Fruit fly (Drosophila melanogaster) whole organism, embryonic: Measurements from ENCODE around the gene Cchl.
A peak's percentile ranks its signal among the peaks of the same experiment; 100 is the strongest.

Experiments used
- ATbp ChIP-seq: fragments of 200-800 bp; sonication (Bioruptor generic); optimal IDR thresholded peaks from 2 replicates; lab custom pipeline; 2017; ENCODE audit warnings: missing biosample characterization, mild to moderate bottlenecking, missing genetic modification characterization, missing genetic modification reagents
- CG12659 ChIP-seq: fragments of 200-800 bp; sonication (Bioruptor generic); optimal IDR thresholded peaks from 3 replicates; lab custom pipeline; 2017; ENCODE audit warnings: mild to moderate bottlenecking, missing biosample characterization, missing genetic modification reagents, missing genetic modification characterization
- CG15073 ChIP-seq: fragments of 200-800 bp; sonication (Bioruptor generic); optimal IDR thresholded peaks from 2 replicates; lab custom pipeline; 2016; ENCODE audit warnings: missing biosample characterization, missing genetic modification characterization
- CG15479 ChIP-seq: fragments of 200-800 bp; sonication (Bioruptor generic); optimal IDR thresholded peaks from 3 replicates; lab custom pipeline; 2019; ENCODE audit warnings: missing biosample characterization, mild to moderate bottlenecking, missing genetic modification characterization, moderate library complexity
- CG2116 ChIP-seq: fragments of 200-800 bp; sonication (Bioruptor generic); optimal IDR thresholded peaks from 3 replicates; lab custom pipeline; 2018; ENCODE audit warnings: missing biosample characterization, mild to moderate bottlenecking, missing genetic modification characterization
- CG2129 ChIP-seq: fragments of 200-800 bp; sonication (Bioruptor generic); IDR thresholded peaks from 2 replicates; pipeline ENCODE4 v1.3.6; 2022; ENCODE audit warnings: missing biosample characterization, missing genetic modification characterization; ENCODE audit not compliant: partially characterized antibody
- CG2678 ChIP-seq: fragments of 200-800 bp; sonication (Bioruptor generic); optimal IDR thresholded peaks from 3 replicates; lab custom pipeline; 2019; ENCODE audit warnings: missing biosample characterization, mild to moderate bottlenecking, missing genetic modification characterization, moderate library complexity
- CG31388 ChIP-seq: fragments of 200-800 bp; sonication (Bioruptor generic); optimal IDR thresholded peaks from 2 replicates; lab custom pipeline; 2016; ENCODE audit warnings: missing biosample characterization, missing genetic modification characterization
- CG3407 ChIP-seq: fragments of 200-800 bp; sonication (Bioruptor generic); optimal IDR thresholded peaks from 2 replicates; lab custom pipeline; 2018; ENCODE audit warnings: missing biosample characterization, mild to moderate bottlenecking, missing genetic modification characterization
- CG3838 ChIP-seq: fragments of 200-800 bp; sonication (Bioruptor generic); optimal IDR thresholded peaks from 3 replicates; lab custom pipeline; 2016; ENCODE audit warnings: missing biosample characterization, missing genetic modification characterization
- CG3847 ChIP-seq: fragments of 200-800 bp; sonication (Bioruptor generic); IDR thresholded peaks from 2 replicates; pipeline ENCODE4 v1.3.6; 2022; ENCODE audit warnings: missing biosample characterization, missing genetic modification characterization
- CG3995 ChIP-seq: fragments of 200-800 bp; sonication (Bioruptor generic); optimal IDR thresholded peaks from 3 replicates; lab custom pipeline; 2016; ENCODE audit warnings: missing biosample characterization, missing genetic modification characterization
- CG4282 ChIP-seq: fragments of 200-800 bp; sonication (Bioruptor generic); optimal IDR thresholded peaks from 2 replicates; lab custom pipeline; 2016; ENCODE audit warnings: missing biosample characterization, missing genetic modification characterization
- CG4328 ChIP-seq: fragments of 200-800 bp; sonication (Bioruptor generic); optimal IDR thresholded peaks from 3 replicates; lab custom pipeline; 2017; ENCODE audit warnings: missing biosample characterization, missing genetic modification reagents, missing genetic modification characterization
- CG4730 ChIP-seq: fragments of 200-800 bp; sonication (Bioruptor generic); IDR thresholded peaks from 2 replicates; pipeline ENCODE4 v1.3.6; 2022; ENCODE audit warnings: missing biosample characterization, missing genetic modification characterization
- CG6791 ChIP-seq: fragments of 200-800 bp; sonication (Bioruptor generic); IDR thresholded peaks from 3 replicates; pipeline ENCODE4 v1.3.6; 2022; ENCODE audit warnings: missing biosample characterization, missing genetic modification characterization; ENCODE audit not compliant: partially characterized antibody
- CG7372 ChIP-seq: fragments of 200-800 bp; sonication (Bioruptor generic); IDR thresholded peaks from 2 replicates; pipeline ENCODE4 v1.3.6; 2022; ENCODE audit warnings: missing biosample characterization, missing genetic modification characterization
- CG8089 ChIP-seq: fragments of 200-800 bp; sonication (Bioruptor generic); optimal IDR thresholded peaks from 3 replicates; lab custom pipeline; 2016; ENCODE audit warnings: missing biosample characterization, missing genetic modification characterization
- CG9797 ChIP-seq: fragments of 200-800 bp; sonication (Bioruptor generic); optimal IDR thresholded peaks from 3 replicates; lab custom pipeline; 2018; ENCODE audit warnings: missing biosample characterization, mild to moderate bottlenecking, missing genetic modification characterization
- CG9817 ChIP-seq: fragments of 200-800 bp; sonication (Bioruptor generic); optimal IDR thresholded peaks from 2 replicates; lab custom pipeline; 2018; ENCODE audit warnings: missing biosample characterization, mild to moderate bottlenecking, missing genetic modification characterization, moderate library complexity
- CkIIα-i1 ChIP-seq: fragments of 200-800 bp; sonication (Bioruptor generic); IDR thresholded peaks from 2 replicates; pipeline ENCODE4 v1.3.6; 2022; ENCODE audit warnings: missing biosample characterization, missing genetic modification characterization
- Hr3 ChIP-seq: fragments of 200-800 bp; sonication (Bioruptor generic); optimal IDR thresholded peaks from 3 replicates; lab custom pipeline; 2016; ENCODE audit warnings: missing biosample characterization, missing genetic modification characterization
- NC2β ChIP-seq: fragments of 200-800 bp; sonication (Bioruptor generic); optimal IDR thresholded peaks from 2 replicates; lab custom pipeline; 2016; ENCODE audit warnings: missing biosample characterization, missing genetic modification characterization
- NFAT ChIP-seq: fragments of 200-800 bp; sonication (Bioruptor generic); IDR thresholded peaks from 2 replicates; pipeline ENCODE4 v1.3.6; 2022; ENCODE audit warnings: missing biosample characterization, missing genetic modification characterization
- Ravus ChIP-seq: fragments of 200-800 bp; sonication (Bioruptor generic); IDR thresholded peaks from 2 replicates; pipeline ENCODE4 v1.3.6; 2022; ENCODE audit warnings: missing biosample characterization, missing genetic modification characterization
- Side ChIP-seq: fragments of 200-800 bp; sonication (Bioruptor generic); optimal IDR thresholded peaks from 2 replicates; lab custom pipeline; 2016; ENCODE audit warnings: missing biosample characterization, missing genetic modification characterization
- Taf1 ChIP-seq: fragments of 200-800 bp; sonication (Bioruptor generic); IDR thresholded peaks from 2 replicates; pipeline ENCODE4 v1.3.6; 2022; ENCODE audit warnings: missing biosample characterization, missing genetic modification characterization
- ase ChIP-seq: fragments of 200-800 bp; sonication (Bioruptor generic); IDR thresholded peaks from 3 replicates; pipeline ENCODE4 v1.3.6; 2022; ENCODE audit warnings: missing biosample characterization, missing genetic modification characterization
- bsh ChIP-seq, 2 experiments: fragments of 200-800 bp; sonication (Bioruptor generic); optimal IDR thresholded peaks; 2 replicates each; lab custom pipeline; 2017 to 2018; ENCODE audit warnings: mild to moderate bottlenecking in 2 of 2, missing biosample characterization in 2 of 2, missing genetic modification characterization in 2 of 2, moderate library complexity in 1 of 2
- btn ChIP-seq: fragments of 200-800 bp; sonication (Bioruptor generic); optimal IDR thresholded peaks from 2 replicates; lab custom pipeline; 2016; ENCODE audit warnings: missing biosample characterization, missing genetic modification characterization
- cato ChIP-seq: fragments of 200-800 bp; sonication (Bioruptor generic); optimal IDR thresholded peaks from 2 replicates; lab custom pipeline; 2016; ENCODE audit warnings: missing biosample characterization, missing genetic modification characterization, borderline replicate concordance
- fd96Cb ChIP-seq: fragments of 200-800 bp; sonication (Bioruptor generic); optimal IDR thresholded peaks from 2 replicates; lab custom pipeline; 2018; ENCODE audit warnings: missing biosample characterization, mild to moderate bottlenecking, missing genetic modification characterization, moderate library complexity
- grn ChIP-seq: fragments of 200-800 bp; sonication (Bioruptor generic); optimal IDR thresholded peaks from 3 replicates; lab custom pipeline; 2017; ENCODE audit warnings: missing biosample characterization, missing genetic modification characterization
- gt ChIP-seq: fragments of 200-800 bp; sonication (Bioruptor generic); IDR thresholded peaks from 2 replicates; pipeline ENCODE4 v1.3.6; 2022; ENCODE audit warnings: missing biosample characterization, missing genetic modification characterization
- hth ChIP-seq: fragments of >200 bp; optimal IDR thresholded peaks from 2 replicates; lab custom pipeline; 2017; ENCODE audit warnings: inconsistent platforms
- lab ChIP-seq: fragments of 200-800 bp; sonication (Bioruptor generic); optimal IDR thresholded peaks from 3 replicates; lab custom pipeline; 2017; ENCODE audit warnings: missing biosample characterization, missing genetic modification characterization, mild to moderate bottlenecking, moderate library complexity, missing genetic modification reagents
- nau ChIP-seq: fragments of 200-800 bp; sonication (Bioruptor generic); optimal IDR thresholded peaks from 3 replicates; lab custom pipeline; 2017; ENCODE audit warnings: missing biosample characterization, mild to moderate bottlenecking, missing genetic modification characterization, missing genetic modification reagents
- pita ChIP-seq: fragments of 200-800 bp; sonication (Bioruptor generic); optimal IDR thresholded peaks from 2 replicates; lab custom pipeline; 2017; ENCODE audit warnings: missing biosample characterization, mild to moderate bottlenecking, missing genetic modification characterization
- sd ChIP-seq: fragments of 200-800 bp; sonication (Bioruptor generic); optimal IDR thresholded peaks from 3 replicates; lab custom pipeline; 2018; ENCODE audit warnings: missing biosample characterization, mild to moderate bottlenecking, missing genetic modification characterization, moderate library complexity
- seq ChIP-seq: fragments of 200-800 bp; sonication (Bioruptor generic); IDR thresholded peaks from 2 replicates; pipeline ENCODE4 v1.3.6; 2022; ENCODE audit warnings: missing biosample characterization, missing genetic modification characterization
- slbo ChIP-seq: fragments of 200-800 bp; sonication (Bioruptor generic); IDR thresholded peaks from 2 replicates; pipeline ENCODE4 v1.3.6; 2022; ENCODE audit warnings: missing biosample characterization, missing genetic modification characterization
- slp2 ChIP-seq: fragments of 200-800 bp; sonication (Bioruptor generic); optimal IDR thresholded peaks from 2 replicates; lab custom pipeline; 2016; ENCODE audit warnings: missing biosample characterization, missing genetic modification characterization
- sqz ChIP-seq: fragments of 200-800 bp; sonication (Bioruptor generic); optimal IDR thresholded peaks from 3 replicates; lab custom pipeline; 2018; ENCODE audit warnings: missing biosample characterization, mild to moderate bottlenecking, missing genetic modification characterization
- stwl ChIP-seq: fragments of 200-800 bp; sonication (Bioruptor generic); optimal IDR thresholded peaks from 3 replicates; lab custom pipeline; 2018; ENCODE audit warnings: missing biosample characterization, mild to moderate bottlenecking, missing genetic modification characterization, moderate library complexity
- tll ChIP-seq, 2 experiments: fragments of 200-800 bp in 1 of 2; fragments of >200 bp in 1 of 2; sonication (Bioruptor generic) in 1 of 2; optimal IDR thresholded peaks; 2 replicates each; lab custom pipeline; 2017 to 2019; ENCODE audit warnings: missing biosample characterization in 2 of 2, missing genetic modification characterization in 2 of 2, mild to moderate bottlenecking in 1 of 2, moderate library complexity in 1 of 2
- tup ChIP-seq: fragments of 200-800 bp; sonication (Bioruptor generic); optimal IDR thresholded peaks from 2 replicates; lab custom pipeline; 2016; ENCODE audit warnings: missing biosample characterization, mild to moderate bottlenecking, missing genetic modification characterization, moderate library complexity
- tx ChIP-seq: fragments of 200-800 bp; sonication (Bioruptor generic); optimal IDR thresholded peaks from 2 replicates; lab custom pipeline; 2016; ENCODE audit warnings: missing biosample characterization, missing genetic modification characterization
- unpg ChIP-seq: fragments of 200-800 bp; sonication (Bioruptor generic); optimal IDR thresholded peaks from 3 replicates; lab custom pipeline; 2018; ENCODE audit warnings: missing biosample characterization, mild to moderate bottlenecking, missing genetic modification characterization, moderate library complexity
- vfl ChIP-seq: fragments of 200-800 bp; sonication (Bioruptor generic); optimal IDR thresholded peaks from 2 replicates; lab custom pipeline; 2016; ENCODE audit warnings: missing biosample characterization, missing genetic modification characterization
- zen2 ChIP-seq: fragments of 200-800 bp; sonication (Bioruptor generic); IDR thresholded peaks from 3 replicates; pipeline ENCODE4 v1.3.6; 2022; ENCODE audit warnings: missing biosample characterization, missing genetic modification characterization; ENCODE audit not compliant: partially characterized antibody

Cchl gene

dm6 chr3R:22041625-22042282, 14.5 kb upstream of the Cchl start, which contains the start of gene how (continued):
- TF ChIP-seq grn (GFP tag; lab: Kevin White, UChicago): no peak
- no peak for TF ChIP-seq Ravus (GFP tag; lab: Robert Waterston, UW)
- no peak for TF ChIP-seq CG4730 (GFP tag; lab: Robert Waterston, UW)
- peak; percentile 2 for TF ChIP-seq tup (GFP tag; lab: Kevin White, UChicago)
- TF ChIP-seq CG3407: no peak
- TF ChIP-seq CG3995 (GFP tag; lab: Kevin White, UChicago): no peak
- TF ChIP-seq CG15073 (GFP tag; lab: Kevin White, UChicago): no peak
- peak; percentile 42 for TF ChIP-seq sd (tag; lab: Kevin White, UChicago)
- peak; percentile 22 for TF ChIP-seq CG2678
- TF ChIP-seq CG8089 (GFP tag; lab: Kevin White, UChicago): no peak
- no peak for TF ChIP-seq ase (GFP tag; lab: Robert Waterston, UW)
- TF ChIP-seq slp2 (GFP tag; lab: Kevin White, UChicago): peak; percentile 27
- TF ChIP-seq CG6791 (GFP tag; lab: Robert Waterston, UW): no peak
- TF ChIP-seq bsh (GFP tag; optimal IDR thresholded peaks at IDR 0.05; lab: Kevin White, UChicago): peak in 1 of 2 experiments; percentile 6
- peak; percentile 87 for TF ChIP-seq CG2116 (GFP tag; lab: Kevin White, UChicago)
- no peak for TF ChIP-seq CG3838 (GFP tag; lab: Kevin White, UChicago)
- TF ChIP-seq vfl (GFP tag; lab: Kevin White, UChicago): no peak
- no peak for TF ChIP-seq CG7372 (GFP tag; lab: Robert Waterston, UW)
- TF ChIP-seq lab: peak; percentile 36
- TF ChIP-seq tx (GFP tag; lab: Kevin White, UChicago): peak; percentile 96
- peak; percentile 38; the same call in 1 of the 2 replicates for TF ChIP-seq slbo (GFP tag; lab: Robert Waterston, UW)
- no peak for TF ChIP-seq btn
- peak; percentile 30 for TF ChIP-seq Hr3 (GFP tag; lab: Kevin White, UChicago)
- peak; percentile 45 for TF ChIP-seq stwl
- no peak for TF ChIP-seq CG4282 (GFP tag; lab: Kevin White, UChicago)
- peak; percentile 24 for TF ChIP-seq nau (GFP tag; lab: Kevin White, UChicago)
- no peak for TF ChIP-seq unpg
- TF ChIP-seq zen2: no peak
- TF ChIP-seq CkIIα-i1: no peak
- no peak for TF ChIP-seq NFAT (GFP tag; lab: Robert Waterston, UW)
- TF ChIP-seq ATbp (GFP tag; lab: Kevin White, UChicago): no peak
- TF ChIP-seq CG9817: no peak
- no peak for TF ChIP-seq CG4328 (GFP tag; lab: Kevin White, UChicago)
- no peak for TF ChIP-seq pita
- peak in 1 of 2 experiments; percentile 95 for TF ChIP-seq tll (GFP tag; optimal IDR thresholded peaks at IDR 0.05; lab: Kevin White, UChicago)
- TF ChIP-seq CG3847 (GFP tag; lab: Robert Waterston, UW): peak; percentile 67
- no peak for TF ChIP-seq CG12659 (GFP tag; lab: Kevin White, UChicago)
- TF ChIP-seq sqz (GFP tag; lab: Kevin White, UChicago): peak; percentile 43
- no peak for TF ChIP-seq hth (lab: Kevin White, UChicago)
- no peak for TF ChIP-seq cato (GFP tag; lab: Kevin White, UChicago)
- no peak for TF ChIP-seq fd96Cb
- no peak for TF ChIP-seq Side
- TF ChIP-seq Taf1: no peak
- TF ChIP-seq seq: no peak
- TF ChIP-seq CG15479 (GFP tag; lab: Kevin White, UChicago): peak; percentile 74
- no peak for TF ChIP-seq gt (GFP tag; lab: Robert Waterston, UW)
- TF ChIP-seq CG9797: peak; percentile 18
- TF ChIP-seq NC2β (GFP tag; lab: Kevin White, UChicago): peak; percentile 23
- no peak for TF ChIP-seq CG31388 (GFP tag; lab: Kevin White, UChicago)
- no peak for TF ChIP-seq CG2129
